Fruit fly (Drosophila melanogaster): ENCODE measurements around the gene Spn.

Gene Spn

dm6 chr3L:2571975-2572374, 17.9 kb upstream of the Spn start (continued):
- TF ChIP-seq D19B (GFP tag; optimal IDR thresholded peaks at IDR 0.05) (no peak), CG8290 (GFP tag; optimal IDR thresholded peaks at IDR 0.05) (no peak), CG8290 (tag; optimal IDR thresholded peaks at IDR 0.05) (no peak), CG4854 (GFP tag; optimal IDR thresholded peaks at IDR 0.05) (no peak), Lhr (GFP tag; optimal IDR thresholded peaks at IDR 0.05) (no peak), CG4820 (GFP tag; optimal IDR thresholded peaks at IDR 0.05) (peak; percentile 21), MTF-1 (GFP tag; optimal IDR thresholded peaks at IDR 0.05; ENCODE audit: borderline replicate concordance) (no peak), Chrac-16 (GFP tag; optimal IDR thresholded peaks at IDR 0.05) (no peak), pho (GFP tag; optimal IDR thresholded peaks at IDR 0.05) (no peak), rib (GFP tag; IDR thresholded peaks at IDR 0.05) (no peak), CG4404 (GFP tag; IDR thresholded peaks at IDR 0.05) (0 out of 2 replicates have a peak, but pooled peaks have one; percentile 15), peb (GFP tag; IDR thresholded peaks at IDR 0.05) (no peak), CG3726 (GFP tag; IDR thresholded peaks at IDR 0.05) (no peak), NC2β (GFP tag; optimal IDR thresholded peaks at IDR 0.05) (no peak), so (GFP tag; IDR thresholded peaks at IDR 0.05) (no peak), bowl (GFP tag; IDR thresholded peaks at IDR 0.05) (no peak), HLH54F (GFP tag; optimal IDR thresholded peaks at IDR 0.05) (no peak), CG7839 (tag; optimal IDR thresholded peaks at IDR 0.05) (peak; percentile 46), H2.0 (GFP tag; IDR thresholded peaks at IDR 0.05) (0 out of 2 replicates have a peak, but pooled peaks have one; percentile 5), ttk (GFP tag; IDR thresholded peaks at IDR 0.05) (peak; percentile 68), Sox100B (GFP tag; optimal IDR thresholded peaks at IDR 0.05) (peak; percentile 10), CG14965 (GFP tag; optimal IDR thresholded peaks at IDR 0.05; ENCODE audit: borderline replicate concordance) (no peak), ERR (GFP tag; optimal IDR thresholded peaks at IDR 0.05) (no peak), CG11093 (GFP tag; IDR thresholded peaks at IDR 0.05) (peak; percentile 26; the same call in 1 of the 3 replicates), wdn (GFP tag; IDR thresholded peaks at IDR 0.05) (no peak), CG12236 (GFP tag; optimal IDR thresholded peaks at IDR 0.05) (no peak), pzg (GFP tag; optimal IDR thresholded peaks at IDR 0.05) (no peak), CG10543 (GFP tag; optimal IDR thresholded peaks at IDR 0.05) (no peak), Xbp1 (GFP tag; optimal IDR thresholded peaks at IDR 0.05) (peak; percentile 0), abd-A (tag; optimal IDR thresholded peaks at IDR 0.05) (no peak), C15 (GFP tag; IDR thresholded peaks at IDR 0.05) (no peak), CG2199 (GFP tag; IDR thresholded peaks at IDR 0.05) (no peak), CG16863 (GFP tag; optimal IDR thresholded peaks at IDR 0.05) (no peak), pros (GFP tag; optimal IDR thresholded peaks at IDR 0.05) (no peak), HmgD (GFP tag; optimal IDR thresholded peaks at IDR 0.05) (no peak), Stat92E (GFP tag; optimal IDR thresholded peaks at IDR 0.05) (no peak), tio (GFP tag; optimal IDR thresholded peaks at IDR 0.05) (no peak), CG11695 (GFP tag; IDR thresholded peaks at IDR 0.05) (peak; percentile 55), Mrtf (GFP tag; IDR thresholded peaks at IDR 0.05) (peak; percentile 62; the same call in 2 of the 3 replicates), run (tag; optimal IDR thresholded peaks at IDR 0.05) (no peak), trem (tag; optimal IDR thresholded peaks at IDR 0.05) (no peak), CG12744 (GFP tag; optimal IDR thresholded peaks at IDR 0.05) (no peak), CG18599 (GFP tag; optimal IDR thresholded peaks at IDR 0.05) (peak; percentile 63), CG15696 (tag; optimal IDR thresholded peaks at IDR 0.05) (no peak), CG12659 (GFP tag; optimal IDR thresholded peaks at IDR 0.05) (no peak), lmd (GFP tag; IDR thresholded peaks at IDR 0.05) (peak; percentile 41; the same call in 1 of the 2 replicates), CG10431 (GFP tag; optimal IDR thresholded peaks at IDR 0.05) (no peak), oc (tag; optimal IDR thresholded peaks at IDR 0.05) (no peak), caup (GFP tag; optimal IDR thresholded peaks at IDR 0.05; ENCODE audit: severe bottlenecking) (no peak), CG10366 (GFP tag; IDR thresholded peaks at IDR 0.05) (peak; percentile 47; the same call in 1 of the 2 replicates), CG8924 (tag; optimal IDR thresholded peaks at IDR 0.05) (no peak), jing (GFP tag; optimal IDR thresholded peaks at IDR 0.05) (no peak)
